Worm (Caenorhabditis elegans): ENCODE results near the gene clec-55.

DNA sequence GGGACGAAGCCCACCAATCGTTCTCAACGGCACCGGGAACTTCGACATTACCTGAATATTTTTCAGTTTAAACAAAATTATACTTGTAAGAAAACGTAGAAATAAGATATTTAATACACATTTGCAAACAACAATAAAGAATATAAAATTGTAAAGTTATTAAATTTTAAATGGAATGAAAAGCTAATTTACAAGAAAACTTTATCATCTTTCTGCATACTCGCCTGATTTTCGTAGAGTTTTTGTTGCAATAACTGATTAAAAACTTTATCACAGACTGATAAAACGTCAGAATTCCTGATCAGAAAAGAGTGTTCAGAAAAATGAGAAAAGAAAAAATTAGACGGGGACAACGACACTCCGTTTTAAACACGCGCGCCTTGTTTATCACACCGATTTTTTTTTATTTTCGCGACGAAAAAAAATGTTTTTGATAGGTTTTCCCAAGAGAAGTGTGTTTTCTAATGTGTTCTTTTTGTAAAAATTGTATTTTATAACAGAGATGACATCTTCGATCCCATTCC is 31.8 kb upstream of the clec-55 start, which contains the start of the genes dlat-1 and fntb-1:
- TF ChIP-seq ceh-83 (GFP tag; optimal IDR thresholded peaks at IDR 0.05): no peak
- no peak for TF ChIP-seq M03D4.4 (tag; optimal IDR thresholded peaks at IDR 0.05)
- TF ChIP-seq elt-1 (tag; optimal IDR thresholded peaks at IDR 0.05; ENCODE audit: borderline replicate concordance, insufficient read depth): no peak
- TF ChIP-seq zip-8 (tag; optimal IDR thresholded peaks at IDR 0.05): no peak
- no peak for TF ChIP-seq ham-2 (GFP tag; optimal IDR thresholded peaks at IDR 0.05)
- TF ChIP-seq nhr-237 (tag; optimal IDR thresholded peaks at IDR 0.05): no peak
- no peak for TF ChIP-seq ztf-11 (tag; optimal IDR thresholded peaks at IDR 0.05)
- no peak for TF ChIP-seq lsy-2 (tag; optimal IDR thresholded peaks at IDR 0.05)
- no peak for TF ChIP-seq unc-62 (GFP tag; optimal IDR thresholded peaks at IDR 0.05)
- no peak for TF ChIP-seq nhr-12 (tag; optimal IDR thresholded peaks at IDR 0.05)
- TF ChIP-seq mep-1 (tag; optimal IDR thresholded peaks at IDR 0.05): no peak
